Worm (Caenorhabditis elegans) whole organism, mixed stage, embryonic: ENCODE data around the gene wrk-1.

Experiments used
- M03D4.4 ChIP-seq: sonication (generic microtip); optimal IDR thresholded peaks from 2 replicates; lab custom pipeline; 2017; ENCODE audit warnings: mild to moderate bottlenecking, missing genetic modification characterization, missing compliant biosample characterization
- bed-3 ChIP-seq: fragments of 200-800 bp; sonication (Bioruptor generic); optimal IDR thresholded peaks from 3 replicates; lab custom pipeline; 2018; ENCODE audit warnings: mild to moderate bottlenecking, missing genetic modification characterization, moderate library complexity, missing compliant biosample characterization
- blmp-1 ChIP-seq: fragments of 150-350 bp; optimal IDR thresholded peaks from 2 replicates; lab custom pipeline; 2014; ENCODE audit warnings: missing biosample characterization, missing genetic modification characterization
- ceh-39 ChIP-seq: fragments of 150-350 bp; optimal IDR thresholded peaks from 2 replicates; lab custom pipeline; 2014; ENCODE audit warnings: missing biosample characterization, missing genetic modification characterization
- ceh-43 ChIP-seq: fragments of 200-800 bp; sonication (Bioruptor generic); optimal IDR thresholded peaks from 2 replicates; lab custom pipeline; 2018; ENCODE audit warnings: mild to moderate bottlenecking, missing genetic modification characterization, moderate library complexity, missing compliant biosample characterization
- ceh-83 ChIP-seq: fragments of 200-800 bp; sonication (Bioruptor generic); optimal IDR thresholded peaks from 2 replicates; lab custom pipeline; 2018; ENCODE audit warnings: mild to moderate bottlenecking, missing genetic modification characterization, missing compliant biosample characterization
- ces-1 ChIP-seq: fragments of 150-350 bp; optimal IDR thresholded peaks from 2 replicates; lab custom pipeline; 2014; ENCODE audit warnings: missing biosample characterization, missing genetic modification reagents, missing genetic modification characterization
- cnd-1 ChIP-seq: fragments of 200-800 bp; sonication (Bioruptor generic); optimal IDR thresholded peaks from 2 replicates; lab custom pipeline; 2018; ENCODE audit warnings: mild to moderate bottlenecking, missing genetic modification characterization, missing compliant biosample characterization
- drap-1 ChIP-seq: fragments of 200-800 bp; sonication (Bioruptor generic); optimal IDR thresholded peaks from 3 replicates; lab custom pipeline; 2018; ENCODE audit warnings: mild to moderate bottlenecking, missing genetic modification characterization, missing compliant biosample characterization
- elt-1 ChIP-seq: sonication (generic microtip); optimal IDR thresholded peaks from 2 replicates; lab custom pipeline; 2017; ENCODE audit warnings: missing genetic modification characterization, mild to moderate bottlenecking, missing compliant biosample characterization, antibody characterized with exemption, moderate library complexity, borderline replicate concordance; ENCODE audit not compliant: insufficient read depth
- elt-3 ChIP-seq: fragments of 150-350 bp; optimal IDR thresholded peaks from 2 replicates; lab custom pipeline; 2014; ENCODE audit warnings: missing biosample characterization, missing genetic modification characterization
- flh-1 ChIP-seq: fragments of 200-800 bp; sonication (Bioruptor generic); optimal IDR thresholded peaks from 2 replicates; lab custom pipeline; 2018; ENCODE audit warnings: mild to moderate bottlenecking, missing genetic modification characterization, moderate library complexity, missing compliant biosample characterization
- ham-2 ChIP-seq: fragments of 200-800 bp; sonication (Bioruptor generic); optimal IDR thresholded peaks from 2 replicates; lab custom pipeline; 2018; ENCODE audit warnings: mild to moderate bottlenecking, missing genetic modification characterization, missing compliant biosample characterization
- hlh-1 ChIP-seq: fragments of 150-350 bp; optimal IDR thresholded peaks from 2 replicates; lab custom pipeline; 2014; ENCODE audit warnings: missing biosample characterization, missing genetic modification reagents, missing genetic modification characterization
- lin-13 ChIP-seq: fragments of 150-350 bp; optimal IDR thresholded peaks from 2 replicates; lab custom pipeline; 2014; ENCODE audit warnings: missing biosample characterization, missing genetic modification characterization
- lin-32 ChIP-seq: fragments of 200-800 bp; sonication (Bioruptor generic); optimal IDR thresholded peaks from 2 replicates; lab custom pipeline; 2018; ENCODE audit warnings: mild to moderate bottlenecking, missing genetic modification characterization, missing compliant biosample characterization
- lsy-2 ChIP-seq: fragments of 150-350 bp; optimal IDR thresholded peaks from 2 replicates; lab custom pipeline; 2014; ENCODE audit warnings: missing biosample characterization, missing genetic modification characterization
- mab-5 ChIP-seq: fragments of 150-350 bp; optimal IDR thresholded peaks from 2 replicates; lab custom pipeline; 2014; ENCODE audit warnings: missing biosample characterization, missing genetic modification characterization
- mep-1 ChIP-seq: fragments of 150-350 bp; optimal IDR thresholded peaks from 2 replicates; lab custom pipeline; 2017; ENCODE audit warnings: missing biosample characterization, missing genetic modification reagents, missing genetic modification characterization, inconsistent platforms
- mls-2 ChIP-seq: sonication (generic microtip); optimal IDR thresholded peaks from 2 replicates; lab custom pipeline; 2016; ENCODE audit warnings: mild to moderate bottlenecking, missing genetic modification characterization, moderate library complexity, missing compliant biosample characterization
- nhr-12 ChIP-seq: fragments of 150-350 bp; optimal IDR thresholded peaks from 2 replicates; lab custom pipeline; 2014; ENCODE audit warnings: missing biosample characterization, missing genetic modification characterization
- nhr-2 ChIP-seq: fragments of 150-350 bp; optimal IDR thresholded peaks from 2 replicates; lab custom pipeline; 2014; ENCODE audit warnings: missing biosample characterization, missing genetic modification characterization
- nhr-237 ChIP-seq: fragments of 150-350 bp; optimal IDR thresholded peaks from 2 replicates; lab custom pipeline; 2014; ENCODE audit warnings: missing biosample characterization, missing genetic modification characterization
- nhr-28 ChIP-seq: fragments of 150-350 bp; optimal IDR thresholded peaks from 2 replicates; lab custom pipeline; 2014; ENCODE audit warnings: missing biosample characterization, missing genetic modification characterization
- nhr-76 ChIP-seq: sonication (generic microtip); optimal IDR thresholded peaks from 2 replicates; lab custom pipeline; 2017; ENCODE audit warnings: missing biosample characterization, missing genetic modification characterization
- pha-4 ChIP-seq: fragments of 150-350 bp; optimal IDR thresholded peaks from 2 replicates; lab custom pipeline; 2018; ENCODE audit warnings: missing biosample characterization, missing genetic modification reagents, missing genetic modification characterization
- sem-2 ChIP-seq: fragments of 200-800 bp; sonication (Bioruptor generic); optimal IDR thresholded peaks from 2 replicates; lab custom pipeline; 2018; ENCODE audit warnings: mild to moderate bottlenecking, missing genetic modification characterization, missing compliant biosample characterization
- snpc-4 ChIP-seq: fragments of 150-350 bp; optimal IDR thresholded peaks from 2 replicates; lab custom pipeline; 2014; ENCODE audit warnings: missing biosample characterization, missing genetic modification characterization
- sptf-1 ChIP-seq: sonication (generic microtip); optimal IDR thresholded peaks from 2 replicates; lab custom pipeline; 2017; ENCODE audit warnings: mild to moderate bottlenecking, missing genetic modification characterization, moderate library complexity, missing compliant biosample characterization
- tbx-8 ChIP-seq: fragments of 200-800 bp; sonication (Bioruptor generic); optimal IDR thresholded peaks from 2 replicates; lab custom pipeline; 2018; ENCODE audit warnings: mild to moderate bottlenecking, missing genetic modification characterization, moderate library complexity, missing compliant biosample characterization
- unc-120 ChIP-seq: sonication (generic microtip); optimal IDR thresholded peaks from 2 replicates; lab custom pipeline; 2017; ENCODE audit warnings: missing genetic modification characterization, missing compliant biosample characterization; ENCODE audit not compliant: poor library complexity, severe bottlenecking
- unc-39 ChIP-seq: fragments of 150-350 bp; optimal IDR thresholded peaks from 2 replicates; lab custom pipeline; 2014; ENCODE audit warnings: missing biosample characterization, missing genetic modification characterization
- unc-62 ChIP-seq: fragments of 150-350 bp; optimal IDR thresholded peaks from 2 replicates; lab custom pipeline; 2014; ENCODE audit warnings: missing biosample characterization, missing genetic modification reagents, missing genetic modification characterization
- zip-8 ChIP-seq: fragments of 150-350 bp; optimal IDR thresholded peaks from 2 replicates; lab custom pipeline; 2014; ENCODE audit warnings: missing biosample characterization, missing genetic modification characterization
- ztf-11 ChIP-seq: fragments of 150-350 bp; optimal IDR thresholded peaks from 2 replicates; lab custom pipeline; 2014; ENCODE audit warnings: missing biosample characterization, missing genetic modification characterization

wrk-1 gene

ce11 chrX:8384642-8385181 is 7.7 kb downstream of the wrk-1 start, which contains the start of gene F41D9.2:
TSS of gene F41D9.2 (minus strand) at chrX:8384945.
- TF ChIP-seq lin-32 (GFP tag; lab: Kevin White, UChicago) (no peak), flh-1 (GFP tag; lab: Kevin White, UChicago) (no peak), drap-1 (no peak), ceh-43 (GFP tag; lab: Kevin White, UChicago) (no peak), bed-3 (no peak), lsy-2 (tag; lab: Kevin White, UChicago) (no peak), mep-1 (tag; lab: Kevin White, UChicago) (no peak), cnd-1 (tag; lab: Kevin White, UChicago) (no peak), tbx-8 (GFP tag; lab: Kevin White, UChicago) (no peak), sptf-1 (tag; lab: Kevin White, UChicago) (no peak), unc-62 (GFP tag; lab: Kevin White, UChicago) (no peak), ceh-83 (GFP tag; lab: Kevin White, UChicago) (no peak), nhr-76 (tag; lab: Kevin White, UChicago) (no peak), hlh-1 (no peak)

- TF ChIP-seq unc-120 (tag; lab: Kevin White, UChicago) (no peak), elt-1 (tag; lab: Kevin White, UChicago) (no peak), sem-2 (GFP tag; lab: Kevin White, UChicago) (no peak), lsy-2 (tag; lab: Kevin White, UChicago) (no peak), hlh-1 (no peak), tbx-8 (GFP tag; lab: Kevin White, UChicago) (no peak), bed-3 (no peak), snpc-4 (tag; lab: Kevin White, UChicago) (no peak), ztf-11 (tag; lab: Kevin White, UChicago) (no peak), ceh-43 (GFP tag; lab: Kevin White, UChicago) (no peak), mab-5 (tag; lab: Kevin White, UChicago) (no peak), unc-39 (tag; lab: Kevin White, UChicago) (no peak), lin-32 (GFP tag; lab: Kevin White, UChicago) (no peak)
- TF ChIP-seq, all 35 proteins: peak for 0
Observed at ce11 chrX:8381651-8382050, 10.7 kb downstream of the wrk-1 start.

ce11 chrX:8378312-8378711 is 14.1 kb downstream of the wrk-1 start, which contains the start of gene tbc-18:
TSS of gene tbc-18 (plus strand) at chrX:8378557.
- TF ChIP-seq ces-1 (GFP tag; lab: Kevin White, UChicago) (peak; percentile 68), ceh-43 (GFP tag; lab: Kevin White, UChicago) (no peak)
- TF ChIP-seq, all 35 proteins: peak for 1

ce11 chrX:8371906-8372305 is 20.5 kb downstream of the wrk-1 start, which contains the start of gene nep-15:
TSS of gene nep-15 (plus strand) at chrX:8372206.
- no peak for TF ChIP-seq ceh-39 (tag; lab: Kevin White, UChicago)
- TF ChIP-seq drap-1, result no peak
- no peak for TF ChIP-seq lin-13 (tag; lab: Kevin White, UChicago)
- no peak for TF ChIP-seq ceh-83 (GFP tag; lab: Kevin White, UChicago)
- no peak for TF ChIP-seq unc-62 (GFP tag; lab: Kevin White, UChicago)
- no peak for TF ChIP-seq lin-32 (GFP tag; lab: Kevin White, UChicago)
- no peak for TF ChIP-seq hlh-1
- TF ChIP-seq ceh-43 (GFP tag; lab: Kevin White, UChicago), result no peak
- no peak for TF ChIP-seq nhr-237 (tag; lab: Kevin White, UChicago)
- TF ChIP-seq zip-8 (tag; lab: Kevin White, UChicago), result no peak
- TF ChIP-seq cnd-1 (tag; lab: Kevin White, UChicago), result no peak
- TF ChIP-seq nhr-28 (tag; lab: Kevin White, UChicago), result no peak
- TF ChIP-seq elt-3, result no peak
- TF ChIP-seq ham-2 (GFP tag; lab: Kevin White, UChicago), result no peak
- TF ChIP-seq pha-4 (tag; lab: Kevin White, UChicago), result no peak
- TF ChIP-seq nhr-76 (tag; lab: Kevin White, UChicago), result no peak

- TF ChIP-seq sptf-1 (tag; lab: Kevin White, UChicago) (peak; percentile 62), zip-8 (tag; lab: Kevin White, UChicago) (no peak), nhr-2 (tag; lab: Kevin White, UChicago) (no peak), cnd-1 (tag; lab: Kevin White, UChicago) (peak; percentile 51), M03D4.4 (peak; percentile 37), blmp-1 (tag; lab: Kevin White, UChicago) (no peak), ces-1 (GFP tag; lab: Kevin White, UChicago) (peak; percentile 8), ceh-39 (tag; lab: Kevin White, UChicago) (no peak), lin-32 (GFP tag; lab: Kevin White, UChicago) (no peak), lin-13 (tag; lab: Kevin White, UChicago) (peak; percentile 82), tbx-8 (GFP tag; lab: Kevin White, UChicago) (no peak), bed-3 (no peak), pha-4 (tag; lab: Kevin White, UChicago) (peak; percentile 69), lsy-2 (tag; lab: Kevin White, UChicago) (peak; percentile 56), mls-2 (tag; lab: Kevin White, UChicago) (no peak), nhr-76 (tag; lab: Kevin White, UChicago) (no peak), nhr-28 (tag; lab: Kevin White, UChicago) (no peak), mep-1 (tag; lab: Kevin White, UChicago) (peak; percentile 89), unc-39 (tag; lab: Kevin White, UChicago) (no peak), hlh-1 (peak; percentile 11), snpc-4 (tag; lab: Kevin White, UChicago) (no peak), mab-5 (tag; lab: Kevin White, UChicago) (no peak), ztf-11 (tag; lab: Kevin White, UChicago) (peak; percentile 44), unc-120 (tag; lab: Kevin White, UChicago) (no peak), nhr-12 (tag; lab: Kevin White, UChicago) (no peak), drap-1 (peak; percentile 22)
Observed at ce11 chrX:8368210-8368609, 24.2 kb downstream of the wrk-1 start.
